Worm (Caenorhabditis elegans): Measurements from ENCODE around the gene Y116A8C.30.

The Y116A8C.30 gene

DNA sequence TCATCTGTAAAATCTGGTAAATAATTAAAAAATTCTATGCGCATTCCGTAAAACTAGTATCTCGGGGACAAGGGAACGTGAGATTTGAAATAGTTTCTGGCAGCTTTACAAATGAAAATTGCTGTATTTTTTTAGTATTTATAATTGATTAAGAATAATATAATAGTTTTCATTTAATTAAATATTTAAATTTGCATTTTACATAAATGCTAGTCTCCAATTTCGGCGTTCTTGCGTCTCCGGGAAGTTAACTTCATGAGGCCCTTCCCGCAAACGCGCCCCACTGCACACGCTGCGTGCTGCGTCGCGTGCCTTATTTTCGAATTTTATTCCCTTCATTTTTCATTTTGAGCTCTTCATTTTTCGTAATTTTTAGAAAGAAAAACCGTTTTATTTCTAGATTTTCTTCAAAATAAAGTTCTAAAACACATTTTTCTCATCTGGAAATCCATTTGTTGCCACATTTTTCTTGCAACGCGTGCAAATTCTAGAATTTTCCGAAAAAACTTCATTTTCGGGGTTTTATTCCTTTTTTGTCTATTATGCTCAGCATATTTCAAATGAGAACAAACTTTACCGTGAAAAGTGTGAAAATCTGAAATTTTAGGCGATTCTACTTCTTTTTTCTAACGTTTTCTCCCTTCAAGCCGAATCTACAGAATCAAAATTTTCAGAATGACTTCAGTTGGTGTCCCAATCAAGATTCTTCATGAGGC is 16.0 kb downstream of the Y116A8C.30 start, which contains the start of the genes snx-13 and snr-1 (continued):
- TF ChIP-seq cebp-2 (GFP tag; IDR thresholded peaks at IDR 0.05): no peak
- TF ChIP-seq dpff-1 (tag; optimal IDR thresholded peaks at IDR 0.05): no peak
- peak; percentile 88 for TF ChIP-seq attf-6 (GFP tag; IDR thresholded peaks at IDR 0.05)
- TF ChIP-seq lag-1 (GFP tag; IDR thresholded peaks at IDR 0.05): no peak
- TF ChIP-seq lsy-27 (tag; optimal IDR thresholded peaks at IDR 0.05; ENCODE audit: borderline replicate concordance, insufficient read depth): no peak
- TF ChIP-seq madf-3 (GFP tag; IDR thresholded peaks at IDR 0.05): peak; percentile 99
- TF ChIP-seq ekl-4 (GFP tag; IDR thresholded peaks at IDR 0.05): peak; percentile 68; the same call in 1 of the 2 replicates
- TF ChIP-seq sdz-38 (tag; optimal IDR thresholded peaks at IDR 0.05): no peak
- peak; percentile 33 to 37 for TF ChIP-seq rec-8 (tag; optimal IDR thresholded peaks at IDR 0.05)
- TF ChIP-seq F22D6.2 (tag; optimal IDR thresholded peaks at IDR 0.05): peak; percentile 15
- peak; percentile 49 for TF ChIP-seq lsl-1 (GFP tag; optimal IDR thresholded peaks at IDR 0.05)
- TF ChIP-seq lin-26 (GFP tag; IDR thresholded peaks at IDR 0.05): no peak
- peak; percentile 80 for TF ChIP-seq aptf-2 (GFP tag; conservative IDR thresholded peaks at IDR 0.05)
- no peak for TF ChIP-seq Y56A3A.18 (GFP tag; IDR thresholded peaks at IDR 0.05)
- TF ChIP-seq ets-4 (GFP tag; optimal IDR thresholded peaks at IDR 0.05): no peak
- peak; percentile 16 for TF ChIP-seq efl-1 (GFP tag; optimal IDR thresholded peaks at IDR 0.05)
- TF ChIP-seq ama-1 (optimal IDR thresholded peaks at IDR 0.05): no peak
- no peak for TF ChIP-seq ama-1 (GFP tag; optimal IDR thresholded peaks at IDR 0.05)
- peak; percentile 81 for TF ChIP-seq ceh-27 (GFP tag; optimal IDR thresholded peaks at IDR 0.05)
- no peak for TF ChIP-seq Y67H2A.10 (GFP tag; conservative IDR thresholded peaks at IDR 0.05)
- no peak for TF ChIP-seq nhr-90 (tag; optimal IDR thresholded peaks at IDR 0.05)
- peak in 1 of 2 experiments; percentile 59 for TF ChIP-seq let-607 (tag; optimal IDR thresholded peaks at IDR 0.05)
- no peak for TF ChIP-seq nhr-179 (tag; optimal IDR thresholded peaks at IDR 0.05)
- peak; percentile 27 for TF ChIP-seq mxl-1 (tag; optimal IDR thresholded peaks at IDR 0.05)
- TF ChIP-seq chd-7 (tag; optimal IDR thresholded peaks at IDR 0.05): no peak
- TF ChIP-seq ztf-28 (GFP tag; IDR thresholded peaks at IDR 0.05): peak; percentile 91; the same call in 1 of the 2 replicates
- no peak for TF ChIP-seq mel-28 (tag; optimal IDR thresholded peaks at IDR 0.05; ENCODE audit: borderline replicate concordance)
- no peak for TF ChIP-seq F10E7.11 (tag; optimal IDR thresholded peaks at IDR 0.05)
- no peak for TF ChIP-seq F57A8.1 (GFP tag; optimal IDR thresholded peaks at IDR 0.05)
- TF ChIP-seq fkh-3 (tag; optimal IDR thresholded peaks at IDR 0.05): no peak
- TF ChIP-seq F55B11.4 (tag; optimal IDR thresholded peaks at IDR 0.05; ENCODE audit: borderline replicate concordance, insufficient read depth): no peak
- TF ChIP-seq ztf-26 (tag; optimal IDR thresholded peaks at IDR 0.05): no peak
- TF ChIP-seq mes-4 (tag; optimal IDR thresholded peaks at IDR 0.05): no peak

DNA sequence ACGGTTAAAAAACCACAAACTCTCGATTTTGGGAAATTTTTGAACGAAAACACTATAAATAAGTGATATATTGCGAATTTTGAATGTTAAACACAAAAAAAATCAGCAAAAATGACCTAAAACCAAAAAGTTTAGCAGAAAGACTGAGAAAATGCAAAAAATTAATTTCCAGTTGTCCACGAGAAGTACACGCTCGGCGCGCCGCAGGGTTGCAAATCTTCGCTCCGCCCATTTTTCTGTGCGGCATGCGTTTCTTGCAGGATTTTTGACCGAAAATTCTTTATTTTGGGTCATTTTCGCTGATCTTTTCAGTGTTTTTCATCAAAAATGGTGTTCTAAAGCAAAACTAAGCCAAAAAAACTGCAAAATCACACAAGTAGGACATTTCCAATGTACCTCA is 18.7 kb downstream of the Y116A8C.30 start:
- TF ChIP-seq snpc-4 (GFP tag; optimal IDR thresholded peaks at IDR 0.05) (no peak), snpc-4 (tag; optimal IDR thresholded peaks at IDR 0.05) (peak in 2 of 4 experiments; percentile 28 to 76), F57A8.1 (GFP tag; optimal IDR thresholded peaks at IDR 0.05) (no peak), lin-54 (GFP tag; optimal IDR thresholded peaks at IDR 0.05) (peak; percentile 9), B0261.1 (tag; optimal IDR thresholded peaks at IDR 0.05) (no peak), chd-7 (tag; optimal IDR thresholded peaks at IDR 0.05) (no peak), ceh-100 (GFP tag; IDR thresholded peaks at IDR 0.05) (peak; percentile 84), B0035.1 (tag; optimal IDR thresholded peaks at IDR 0.05) (no peak), Y53F4B.3 (GFP tag; IDR thresholded peaks at IDR 0.05) (no peak), snpc-1.1 (tag; optimal IDR thresholded peaks at IDR 0.05; ENCODE audit: insufficient read depth) (no peak), zfh-2 (GFP tag; conservative IDR thresholded peaks at IDR 0.05) (no peak), zim-3 (tag; optimal IDR thresholded peaks at IDR 0.05) (no peak), attf-6 (GFP tag; IDR thresholded peaks at IDR 0.05) (peak; percentile 86), mel-28 (tag; optimal IDR thresholded peaks at IDR 0.05; ENCODE audit: borderline replicate concordance) (no peak), F37B4.10 (GFP tag; IDR thresholded peaks at IDR 0.05) (no peak), egl-44 (GFP tag; IDR thresholded peaks at IDR 0.05) (no peak), B0019.2 (GFP tag; conservative IDR thresholded peaks at IDR 0.05) (no peak), ceh-91 (GFP tag; IDR thresholded peaks at IDR 0.05) (no peak), mxl-1 (tag; optimal IDR thresholded peaks at IDR 0.05) (no peak), Y79H2A.3 (GFP tag; conservative IDR thresholded peaks at IDR 0.05) (no peak)
